Fruit fly (Drosophila melanogaster) whole organism, embryonic: ENCODE data around the gene Rnp4F.

Source experiments
- ATbp ChIP-seq: fragments of 200-800 bp; sonication (Bioruptor generic); optimal IDR thresholded peaks from 2 replicates; lab custom pipeline; 2017; ENCODE audit warnings: missing biosample characterization, mild to moderate bottlenecking, missing genetic modification characterization, missing genetic modification reagents
- BEAF-32 ChIP-seq: fragments of 200-800 bp; sonication (Bioruptor generic); optimal IDR thresholded peaks from 3 replicates; lab custom pipeline; 2017; ENCODE audit warnings: missing biosample characterization, missing genetic modification characterization, mild to moderate bottlenecking, moderate library complexity, missing genetic modification reagents
- C15 ChIP-seq: fragments of 200-800 bp; sonication (Bioruptor generic); IDR thresholded peaks from 3 replicates; pipeline ENCODE4 v1.3.6; 2022; ENCODE audit warnings: missing biosample characterization, missing genetic modification characterization
- CG10431 ChIP-seq: fragments of 200-800 bp; sonication (Bioruptor generic); optimal IDR thresholded peaks from 3 replicates; lab custom pipeline; 2018; ENCODE audit warnings: missing biosample characterization, mild to moderate bottlenecking, missing genetic modification characterization
- CG12071 ChIP-seq: fragments of 200-800 bp; sonication (Bioruptor generic); optimal IDR thresholded peaks from 3 replicates; lab custom pipeline; 2018; ENCODE audit warnings: missing biosample characterization, mild to moderate bottlenecking, missing genetic modification characterization
- CG12155 ChIP-seq: fragments of 200-800 bp; sonication (Bioruptor generic); optimal IDR thresholded peaks from 3 replicates; lab custom pipeline; 2016; ENCODE audit warnings: missing biosample characterization, missing genetic modification characterization
- CG12299 ChIP-seq: fragments of 200-800 bp; sonication (Bioruptor generic); optimal IDR thresholded peaks from 2 replicates; lab custom pipeline; 2018; ENCODE audit warnings: missing biosample characterization, mild to moderate bottlenecking, missing genetic modification characterization
- CG12391 ChIP-seq: fragments of 200-800 bp; sonication (Bioruptor generic); optimal IDR thresholded peaks from 3 replicates; lab custom pipeline; 2018; ENCODE audit warnings: missing biosample characterization, mild to moderate bottlenecking, missing genetic modification characterization, moderate library complexity
- CG12769 ChIP-seq: fragments of 200-800 bp; sonication (Bioruptor generic); optimal IDR thresholded peaks from 2 replicates; lab custom pipeline; 2019; ENCODE audit warnings: missing biosample characterization, mild to moderate bottlenecking, missing genetic modification characterization, moderate library complexity
- CG13123 ChIP-seq: fragments of 200-800 bp; sonication (Bioruptor generic); optimal IDR thresholded peaks from 2 replicates; lab custom pipeline; 2016; ENCODE audit warnings: missing biosample characterization, missing genetic modification characterization
- CG13424 ChIP-seq: fragments of 200-800 bp; sonication (Bioruptor generic); optimal IDR thresholded peaks from 2 replicates; lab custom pipeline; 2019; ENCODE audit warnings: missing biosample characterization, mild to moderate bottlenecking, missing genetic modification characterization, moderate library complexity
- CG14050 ChIP-seq: fragments of 200-800 bp; sonication (Bioruptor generic); IDR thresholded peaks from 3 replicates; pipeline ENCODE4 v1.3.6; 2022; ENCODE audit warnings: missing biosample characterization, missing genetic modification characterization
- CG15073 ChIP-seq: fragments of 200-800 bp; sonication (Bioruptor generic); optimal IDR thresholded peaks from 2 replicates; lab custom pipeline; 2016; ENCODE audit warnings: missing biosample characterization, missing genetic modification characterization
- CG15601 ChIP-seq: fragments of 200-800 bp; sonication (Bioruptor generic); optimal IDR thresholded peaks from 3 replicates; lab custom pipeline; 2019; ENCODE audit warnings: missing biosample characterization, mild to moderate bottlenecking, missing genetic modification characterization, moderate library complexity
- CG1603 ChIP-seq: fragments of 200-800 bp; sonication (Bioruptor generic); optimal IDR thresholded peaks from 2 replicates; lab custom pipeline; 2019; ENCODE audit warnings: missing biosample characterization, mild to moderate bottlenecking, missing genetic modification characterization, moderate library complexity
- CG17385 ChIP-seq: fragments of 200-800 bp; sonication (Bioruptor generic); optimal IDR thresholded peaks from 3 replicates; lab custom pipeline; 2018; ENCODE audit warnings: missing biosample characterization, mild to moderate bottlenecking, missing genetic modification characterization
- CG2116 ChIP-seq: fragments of 200-800 bp; sonication (Bioruptor generic); optimal IDR thresholded peaks from 3 replicates; lab custom pipeline; 2018; ENCODE audit warnings: missing biosample characterization, mild to moderate bottlenecking, missing genetic modification characterization
- CG2199 ChIP-seq: fragments of 200-800 bp; sonication (Bioruptor generic); IDR thresholded peaks from 3 replicates; pipeline ENCODE4 v1.3.6; 2022; ENCODE audit warnings: missing biosample characterization, missing genetic modification characterization
- CG2889 ChIP-seq: fragments of 200-800 bp; sonication (Bioruptor generic); IDR thresholded peaks from 3 replicates; pipeline ENCODE4 v1.3.6; 2022; ENCODE audit warnings: missing biosample characterization, missing genetic modification characterization
- CG30020 ChIP-seq: fragments of 200-800 bp; optimal IDR thresholded peaks from 2 replicates; lab custom pipeline; 2019; ENCODE audit warnings: missing biosample characterization, mild to moderate bottlenecking, missing genetic modification characterization, moderate library complexity
- CG4854 ChIP-seq: fragments of 200-800 bp; sonication (Bioruptor generic); optimal IDR thresholded peaks from 2 replicates; lab custom pipeline; 2016; ENCODE audit warnings: missing biosample characterization, missing genetic modification characterization, inconsistent platforms
- CG8089 ChIP-seq: fragments of 200-800 bp; sonication (Bioruptor generic); optimal IDR thresholded peaks from 3 replicates; lab custom pipeline; 2016; ENCODE audit warnings: missing biosample characterization, missing genetic modification characterization
- CG9609 ChIP-seq: fragments of 200-800 bp; sonication (Bioruptor generic); optimal IDR thresholded peaks from 3 replicates; lab custom pipeline; 2016; ENCODE audit warnings: missing biosample characterization, missing genetic modification characterization
- CG9817 ChIP-seq: fragments of 200-800 bp; sonication (Bioruptor generic); optimal IDR thresholded peaks from 2 replicates; lab custom pipeline; 2018; ENCODE audit warnings: missing biosample characterization, mild to moderate bottlenecking, missing genetic modification characterization, moderate library complexity
- Deaf1 ChIP-seq: fragments of 200-800 bp; optimal IDR thresholded peaks from 3 replicates; lab custom pipeline; 2019; ENCODE audit warnings: missing biosample characterization, mild to moderate bottlenecking, missing genetic modification characterization, moderate library complexity
- Doc2 ChIP-seq: fragments of 200-800 bp; sonication (Bioruptor generic); IDR thresholded peaks from 2 replicates; pipeline ENCODE4 v1.3.6; 2022; ENCODE audit warnings: missing biosample characterization, missing genetic modification characterization
- HmgZ ChIP-seq: fragments of 200-800 bp; sonication (Bioruptor generic); optimal IDR thresholded peaks from 2 replicates; lab custom pipeline; 2018; ENCODE audit warnings: missing biosample characterization, mild to moderate bottlenecking, missing genetic modification characterization
- Jarid2 ChIP-seq: fragments of 200-800 bp; sonication (Bioruptor generic); optimal IDR thresholded peaks from 3 replicates; lab custom pipeline; 2017; ENCODE audit warnings: mild to moderate bottlenecking, missing biosample characterization, missing genetic modification reagents, missing genetic modification characterization
- Poxn ChIP-seq: fragments of 200-800 bp; sonication (Bioruptor generic); IDR thresholded peaks from 2 replicates; pipeline ENCODE4 v1.3.6; 2022; ENCODE audit warnings: missing biosample characterization, missing genetic modification characterization
- Sry-δ ChIP-seq: fragments of 200-800 bp; sonication (Bioruptor generic); optimal IDR thresholded peaks from 2 replicates; lab custom pipeline; 2016; ENCODE audit warnings: missing biosample characterization, missing genetic modification characterization
- ap ChIP-seq: fragments of 200-800 bp; sonication (Bioruptor generic); IDR thresholded peaks from 2 replicates; pipeline ENCODE4 v1.3.6; 2022; ENCODE audit warnings: missing biosample characterization, missing genetic modification characterization
- cato ChIP-seq: fragments of 200-800 bp; sonication (Bioruptor generic); optimal IDR thresholded peaks from 2 replicates; lab custom pipeline; 2016; ENCODE audit warnings: missing biosample characterization, missing genetic modification characterization, borderline replicate concordance
- fru ChIP-seq: fragments of >200 bp; optimal IDR thresholded peaks from 2 replicates; lab custom pipeline; 2017
- gce ChIP-seq: fragments of 200-800 bp; sonication (Bioruptor generic); IDR thresholded peaks from 3 replicates; pipeline ENCODE4 v1.3.6; 2022; ENCODE audit warnings: missing biosample characterization, missing genetic modification characterization
- hbn ChIP-seq: fragments of 200-800 bp; sonication (Bioruptor generic); IDR thresholded peaks from 2 replicates; pipeline ENCODE4 v1.3.6; 2022; ENCODE audit warnings: missing biosample characterization, missing genetic modification characterization; ENCODE audit not compliant: partially characterized antibody
- hth ChIP-seq: fragments of >200 bp; optimal IDR thresholded peaks from 2 replicates; lab custom pipeline; 2017; ENCODE audit warnings: inconsistent platforms
- jing ChIP-seq: fragments of 200-800 bp; sonication (Bioruptor generic); optimal IDR thresholded peaks from 2 replicates; lab custom pipeline; 2018; ENCODE audit warnings: missing biosample characterization, mild to moderate bottlenecking, missing genetic modification characterization
- lmd ChIP-seq: fragments of 200-800 bp; sonication (Bioruptor generic); IDR thresholded peaks from 2 replicates; pipeline ENCODE4 v1.3.6; 2022; ENCODE audit warnings: missing biosample characterization, missing genetic modification characterization
- luna ChIP-seq: fragments of 200-800 bp; sonication (Bioruptor generic); optimal IDR thresholded peaks from 2 replicates; lab custom pipeline; 2016; ENCODE audit warnings: missing biosample characterization, missing genetic modification characterization
- mirr ChIP-seq: fragments of 200-800 bp; sonication (Bioruptor generic); optimal IDR thresholded peaks from 3 replicates; lab custom pipeline; 2018; ENCODE audit warnings: missing biosample characterization, mild to moderate bottlenecking, missing genetic modification characterization
- nerfin-2 ChIP-seq: fragments of 200-800 bp; sonication (Bioruptor generic); IDR thresholded peaks from 2 replicates; pipeline ENCODE4 v1.3.6; 2022; ENCODE audit warnings: missing biosample characterization, missing genetic modification characterization; ENCODE audit not compliant: partially characterized antibody
- onecut ChIP-seq: fragments of 200-800 bp; sonication (Bioruptor generic); IDR thresholded peaks from 2 replicates; pipeline ENCODE4 v1.3.6; 2022; ENCODE audit warnings: missing biosample characterization, missing genetic modification characterization
- pan ChIP-seq, 4 experiments: fragments of >200 bp in 3 of 4; fragments of 200-800 bp in 1 of 4; sonication (Bioruptor generic) in 1 of 4; optimal IDR thresholded peaks in 3 of 4; IDR thresholded peaks in 1 of 4; 2 replicates each; pipeline versions ENCODE4 v1.3.6 to Lab custom; 2017 to 2022; ENCODE audit warnings: missing biosample characterization in 2 of 4, missing genetic modification characterization in 2 of 4, mixed read lengths in 1 of 4
- prd ChIP-seq, 3 experiments: fragments of >200 bp in 2 of 3; fragments of 200-800 bp in 1 of 3; sonication (Bioruptor generic) in 1 of 3; optimal IDR thresholded peaks in 2 of 3; IDR thresholded peaks in 1 of 3; 2 replicates in 2 of 3; 3 replicates in 1 of 3; pipeline versions ENCODE4 v1.3.6 to Lab custom; 2017 to 2022; ENCODE audit warnings: missing biosample characterization in 1 of 3, missing genetic modification characterization in 1 of 3
- ssp ChIP-seq: fragments of 200-800 bp; sonication (Bioruptor generic); IDR thresholded peaks from 2 replicates; pipeline ENCODE4 v1.3.6; 2022; ENCODE audit warnings: missing biosample characterization, missing genetic modification characterization
- tio ChIP-seq: fragments of 200-800 bp; sonication (Bioruptor generic); optimal IDR thresholded peaks from 2 replicates; lab custom pipeline; 2017; ENCODE audit warnings: missing biosample characterization, missing genetic modification characterization, inconsistent platforms
- tll ChIP-seq, 2 experiments: fragments of 200-800 bp in 1 of 2; fragments of >200 bp in 1 of 2; sonication (Bioruptor generic) in 1 of 2; optimal IDR thresholded peaks; 2 replicates each; lab custom pipeline; 2017 to 2019; ENCODE audit warnings: missing biosample characterization in 2 of 2, missing genetic modification characterization in 2 of 2, mild to moderate bottlenecking in 1 of 2, moderate library complexity in 1 of 2
- trem ChIP-seq: fragments of 200-800 bp; optimal IDR thresholded peaks from 3 replicates; lab custom pipeline; 2019; ENCODE audit warnings: missing biosample characterization, mild to moderate bottlenecking, missing genetic modification characterization, moderate library complexity
- unpg ChIP-seq: fragments of 200-800 bp; sonication (Bioruptor generic); optimal IDR thresholded peaks from 3 replicates; lab custom pipeline; 2018; ENCODE audit warnings: missing biosample characterization, mild to moderate bottlenecking, missing genetic modification characterization, moderate library complexity
- wdn ChIP-seq: fragments of 200-800 bp; sonication (Bioruptor generic); IDR thresholded peaks from 2 replicates; pipeline ENCODE4 v1.3.6; 2022; ENCODE audit warnings: missing biosample characterization, missing genetic modification characterization

The Rnp4F gene

dm6 chrX:5285835-5286234, 36.7 kb downstream of the Rnp4F start (continued):
- TF ChIP-seq unpg (GFP tag; lab: Kevin White, UChicago) = peak; percentile 31
- no peak for TF ChIP-seq BEAF-32 (GFP tag; lab: Kevin White, UChicago)
- no peak for TF ChIP-seq gce (GFP tag; lab: Robert Waterston, UW)
- TF ChIP-seq ap = no peak
- TF ChIP-seq CG4854 (GFP tag; lab: Kevin White, UChicago) = peak; percentile 13
- TF ChIP-seq CG14050 (GFP tag; lab: Robert Waterston, UW) = no peak
- TF ChIP-seq mirr = no peak
- no peak for TF ChIP-seq cato
- TF ChIP-seq CG12769 = no peak
- TF ChIP-seq CG15601 (tag; lab: Kevin White, UChicago) = no peak
- no peak for TF ChIP-seq pan (optimal IDR thresholded peaks at IDR 0.05; lab: Kevin White, UChicago)
- TF ChIP-seq pan (GFP tag; optimal IDR thresholded peaks at IDR 0.05 in 1 of 2, IDR thresholded peaks at IDR 0.05 in 1 of 2) = peak in 1 of 2 experiments; percentile 49
- no peak for TF ChIP-seq hbn (GFP tag; lab: Robert Waterston, UW)
- no peak for TF ChIP-seq ATbp (GFP tag; lab: Kevin White, UChicago)
- TF ChIP-seq tio = no peak
- no peak for TF ChIP-seq C15 (GFP tag; lab: Robert Waterston, UW)
- peak; percentile 18 for TF ChIP-seq Sry-δ
- TF ChIP-seq ssp (GFP tag; lab: Robert Waterston, UW) = no peak
- no peak for TF ChIP-seq prd (optimal IDR thresholded peaks at IDR 0.05; lab: Kevin White, UChicago)
- peak; percentile 68 for TF ChIP-seq prd (GFP tag; IDR thresholded peaks at IDR 0.05; lab: Robert Waterston, UW)
- no peak for TF ChIP-seq nerfin-2
- TF ChIP-seq CG13424 (tag; lab: Kevin White, UChicago) = peak; percentile 70
- no peak for TF ChIP-seq CG1603 (tag; lab: Kevin White, UChicago)
- TF ChIP-seq CG2116 (GFP tag; lab: Kevin White, UChicago) = no peak
- no peak for TF ChIP-seq CG2199 (GFP tag; lab: Robert Waterston, UW)
- no peak for TF ChIP-seq tll (GFP tag; optimal IDR thresholded peaks at IDR 0.05; lab: Kevin White, UChicago)
- TF ChIP-seq HmgZ (tag; lab: Kevin White, UChicago) = no peak
- no peak for TF ChIP-seq CG2889 (GFP tag; lab: Robert Waterston, UW)
- no peak for TF ChIP-seq CG12071 (GFP tag; lab: Kevin White, UChicago)
- no peak for TF ChIP-seq CG30020
- peak; percentile 24 for TF ChIP-seq CG9609
- no peak for TF ChIP-seq Doc2 (GFP tag; lab: Robert Waterston, UW)
- TF ChIP-seq CG12391 = peak; percentile 29
- peak; percentile 46 for TF ChIP-seq trem (tag; lab: Kevin White, UChicago)
- no peak for TF ChIP-seq hth (lab: Kevin White, UChicago)
- TF ChIP-seq CG10431 (GFP tag; lab: Kevin White, UChicago) = no peak
- TF ChIP-seq luna (GFP tag; lab: Kevin White, UChicago) = peak; percentile 28
- peak; percentile 57 for TF ChIP-seq CG17385
- TF ChIP-seq CG13123 (GFP tag; lab: Kevin White, UChicago) = no peak
- peak; percentile 48 for TF ChIP-seq onecut
- TF ChIP-seq CG8089 (GFP tag; lab: Kevin White, UChicago) = no peak
- TF ChIP-seq lmd = peak; percentile 32; the same call in 1 of the 2 replicates
- TF ChIP-seq CG12155 = peak; percentile 34
- TF ChIP-seq jing = no peak
- no peak for TF ChIP-seq CG15073
- TF ChIP-seq Deaf1 (tag; lab: Kevin White, UChicago) = peak; percentile 38
- no peak for TF ChIP-seq Jarid2
- no peak for TF ChIP-seq fru (lab: Kevin White, UChicago)
- TF ChIP-seq CG9817 (tag; lab: Kevin White, UChicago) = peak; percentile 41
- TF ChIP-seq wdn (GFP tag; lab: Robert Waterston, UW) = 0 out of 2 replicates have a peak, but pooled peaks have one; percentile 9
- TF ChIP-seq Poxn (GFP tag; lab: Robert Waterston, UW) = no peak
- no peak for TF ChIP-seq CG12299 (tag; lab: Kevin White, UChicago)
